Worm (Caenorhabditis elegans) whole organism, L3 larva: ENCODE data around the gene lpr-6.

Experiments used
- jun-1 ChIP-seq: fragments of 150-350 bp; optimal IDR thresholded peaks from 2 replicates; lab custom pipeline; 2014; ENCODE audit warnings: missing biosample characterization, missing genetic modification reagents, missing genetic modification characterization
- ztf-11 ChIP-seq: fragments of 150-350 bp; optimal IDR thresholded peaks from 2 replicates; lab custom pipeline; 2014; ENCODE audit warnings: missing biosample characterization, missing genetic modification characterization

DNA sequence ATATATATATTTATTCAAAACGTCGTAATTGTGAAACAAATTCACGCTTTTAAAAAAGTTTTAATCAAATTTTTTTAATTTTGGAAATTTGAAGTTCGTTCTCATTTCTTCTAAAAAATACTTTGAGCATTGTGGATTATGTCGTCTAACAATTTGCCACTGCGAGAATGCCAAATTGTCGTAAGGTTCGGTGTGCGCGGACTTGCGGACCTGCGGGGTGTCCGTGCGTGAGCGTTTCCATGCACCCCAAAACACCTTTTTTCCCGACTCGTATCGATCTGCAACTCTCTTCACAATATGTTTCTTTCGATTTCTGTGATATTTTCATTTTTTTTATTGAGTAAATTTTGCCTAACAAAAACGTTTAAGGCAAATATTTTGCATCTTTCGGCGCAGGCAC lies 12.9 kb downstream of the lpr-6 start:
- no peak for TF ChIP-seq ztf-11
- no peak for TF ChIP-seq jun-1
